Fruit fly (Drosophila melanogaster) whole organism, embryonic: ENCODE measurements around the gene Sf3b1.

Experiments used
- CG13123 ChIP-seq: fragments of 200-800 bp; sonication (Bioruptor generic); optimal IDR thresholded peaks from 2 replicates; lab custom pipeline; 2016; ENCODE audit warnings: missing biosample characterization, missing genetic modification characterization
- CG2202 ChIP-seq: fragments of 200-800 bp; sonication (Bioruptor generic); optimal IDR thresholded peaks from 2 replicates; lab custom pipeline; 2018; ENCODE audit warnings: missing biosample characterization, mild to moderate bottlenecking, missing genetic modification characterization
- Myb ChIP-seq: fragments of 200-800 bp; sonication (Bioruptor generic); optimal IDR thresholded peaks from 2 replicates; lab custom pipeline; 2016; ENCODE audit warnings: missing biosample characterization, missing genetic modification characterization
- z ChIP-seq: fragments of 200-800 bp; sonication (Bioruptor generic); IDR thresholded peaks from 3 replicates; pipeline ENCODE4 v1.3.6; 2022; ENCODE audit warnings: missing biosample characterization, missing genetic modification characterization

- TF ChIP-seq z (GFP tag; lab: Robert Waterston, UW) (no peak), Myb (GFP tag; lab: Kevin White, UChicago) (no peak), CG13123 (GFP tag; lab: Kevin White, UChicago) (no peak), CG2202 (no peak)
Measured at dm6 chr2L:585268-585667, 17.1 kb downstream of the Sf3b1 start.
